Worm (Caenorhabditis elegans) whole organism, L2 larva: ENCODE data around the gene lgc-41.

Source experiments
- F13H6.1 ChIP-seq: sonication (generic microtip); optimal IDR thresholded peaks from 2 replicates; lab custom pipeline; 2016; ENCODE audit warnings: missing genetic modification characterization, missing compliant biosample characterization
- R02D3.7 ChIP-seq: fragments of 150-350 bp; optimal IDR thresholded peaks from 2 replicates; lab custom pipeline; 2014; ENCODE audit warnings: missing biosample characterization, missing genetic modification characterization
- Y55F3AM.14 ChIP-seq: fragments of 200-800 bp; sonication (Bioruptor generic); optimal IDR thresholded peaks from 2 replicates; lab custom pipeline; 2018; ENCODE audit warnings: mild to moderate bottlenecking, missing genetic modification characterization, missing compliant biosample characterization
- ZK546.5 ChIP-seq: sonication (generic microtip); optimal IDR thresholded peaks from 2 replicates; lab custom pipeline; 2017; ENCODE audit warnings: missing biosample characterization, missing genetic modification characterization
- ama-1 ChIP-seq: fragments of 150-350 bp; optimal IDR thresholded peaks from 2 replicates; lab custom pipeline; 2018; ENCODE audit warnings: inconsistent platforms
- blmp-1 ChIP-seq: sonication (generic microtip); optimal IDR thresholded peaks from 2 replicates; lab custom pipeline; 2017; ENCODE audit warnings: missing genetic modification characterization, mild to moderate bottlenecking, missing compliant biosample characterization, antibody characterized with exemption, moderate library complexity; ENCODE audit not compliant: insufficient read depth
- ceh-16 ChIP-seq: fragments of 150-350 bp; optimal IDR thresholded peaks from 2 replicates; lab custom pipeline; 2014; ENCODE audit warnings: missing biosample characterization, missing genetic modification characterization
- crh-2 ChIP-seq: sonication (generic microtip); optimal IDR thresholded peaks from 2 replicates; lab custom pipeline; 2017; ENCODE audit warnings: missing biosample characterization, missing genetic modification characterization
- dmd-4 ChIP-seq: sonication (generic microtip); optimal IDR thresholded peaks from 2 replicates; lab custom pipeline; 2017; ENCODE audit warnings: missing biosample characterization, missing genetic modification characterization
- egl-27 ChIP-seq: sonication (generic microtip); optimal IDR thresholded peaks from 3 replicates; lab custom pipeline; 2017; ENCODE audit warnings: missing biosample characterization, missing genetic modification reagents, missing genetic modification characterization
- elt-1 ChIP-seq: fragments of 150-350 bp; optimal IDR thresholded peaks from 2 replicates; lab custom pipeline; 2014; ENCODE audit warnings: missing biosample characterization, missing genetic modification characterization
- elt-3 ChIP-seq: sonication (generic microtip); optimal IDR thresholded peaks from 2 replicates; lab custom pipeline; 2017; ENCODE audit warnings: missing biosample characterization, missing genetic modification characterization
- fos-1 ChIP-seq: fragments of 150-350 bp; optimal IDR thresholded peaks from 2 replicates; lab custom pipeline; 2014; ENCODE audit warnings: missing biosample characterization, missing genetic modification characterization
- lin-11 ChIP-seq: fragments of 150-350 bp; sonication (generic microtip); optimal IDR thresholded peaks from 2 replicates; lab custom pipeline; 2014; ENCODE audit warnings: missing biosample characterization, missing genetic modification characterization, inconsistent platforms, mixed read lengths
- lin-13 ChIP-seq: fragments of 150-350 bp; optimal IDR thresholded peaks from 2 replicates; lab custom pipeline; 2014; ENCODE audit warnings: missing biosample characterization, missing genetic modification reagents, missing genetic modification characterization
- lin-39 ChIP-seq: fragments of 150-350 bp; optimal IDR thresholded peaks from 2 replicates; lab custom pipeline; 2014; ENCODE audit warnings: missing biosample characterization, missing genetic modification reagents, missing genetic modification characterization
- lsy-2 ChIP-seq, 2 experiments: fragments of 150-350 bp in 1 of 2; sonication (generic microtip) in 1 of 2; optimal IDR thresholded peaks; 2 replicates each; lab custom pipeline; 2014 to 2017; ENCODE audit warnings: missing biosample characterization in 2 of 2, missing genetic modification characterization in 2 of 2
- mab-5 ChIP-seq: fragments of 150-350 bp; optimal IDR thresholded peaks from 2 replicates; lab custom pipeline; 2014; ENCODE audit warnings: missing biosample characterization, missing genetic modification characterization
- mbf-1 ChIP-seq: sonication (generic microtip); optimal IDR thresholded peaks from 2 replicates; lab custom pipeline; 2017; ENCODE audit warnings: missing biosample characterization, missing genetic modification characterization
- mdl-1 ChIP-seq, 2 experiments: fragments of 150-350 bp in 1 of 2; sonication (generic microtip) in 1 of 2; optimal IDR thresholded peaks; 2 replicates each; lab custom pipeline; 2017; ENCODE audit warnings: missing biosample characterization in 2 of 2, missing genetic modification characterization in 2 of 2
- nhr-11 ChIP-seq: fragments of 150-350 bp; optimal IDR thresholded peaks from 2 replicates; lab custom pipeline; 2014; ENCODE audit warnings: missing biosample characterization, missing genetic modification characterization
- nhr-21 ChIP-seq: fragments of 150-350 bp; optimal IDR thresholded peaks from 2 replicates; lab custom pipeline; 2014; ENCODE audit warnings: missing biosample characterization, missing genetic modification characterization
- nhr-237 ChIP-seq: fragments of 150-350 bp; optimal IDR thresholded peaks from 2 replicates; lab custom pipeline; 2014; ENCODE audit warnings: missing biosample characterization, missing genetic modification characterization
- nhr-25 ChIP-seq: fragments of 150-350 bp; sonication (generic microtip); optimal IDR thresholded peaks from 3 replicates; lab custom pipeline; 2014; ENCODE audit warnings: missing biosample characterization, missing genetic modification characterization
- nhr-6 ChIP-seq: fragments of 150-350 bp; optimal IDR thresholded peaks from 2 replicates; lab custom pipeline; 2014; ENCODE audit warnings: missing biosample characterization, missing genetic modification characterization
- nhr-77 ChIP-seq: fragments of 150-350 bp; optimal IDR thresholded peaks from 2 replicates; lab custom pipeline; 2014; ENCODE audit warnings: missing biosample characterization, missing genetic modification characterization
- peb-1 ChIP-seq: fragments of 150-350 bp; optimal IDR thresholded peaks from 2 replicates; lab custom pipeline; 2014; ENCODE audit warnings: missing biosample characterization, missing genetic modification characterization
- sem-4 ChIP-seq: fragments of 150-350 bp; optimal IDR thresholded peaks from 2 replicates; lab custom pipeline; 2014; ENCODE audit warnings: missing biosample characterization, missing genetic modification reagents, missing genetic modification characterization
- sma-3 ChIP-seq: sonication (generic microtip); optimal IDR thresholded peaks from 2 replicates; lab custom pipeline; 2016; ENCODE audit warnings: missing genetic modification reagents, missing genetic modification characterization, missing compliant biosample characterization
- sma-9 ChIP-seq, 2 experiments: fragments of 150-350 bp in 1 of 2; sonication (generic microtip) in 1 of 2; optimal IDR thresholded peaks; 2 replicates each; lab custom pipeline; 2014 to 2016; ENCODE audit warnings: missing genetic modification characterization in 2 of 2, mild to moderate bottlenecking in 1 of 2, missing biosample characterization in 1 of 2, missing compliant biosample characterization in 1 of 2, missing genetic modification reagents in 1 of 2, moderate library complexity in 1 of 2
- unc-39 ChIP-seq: fragments of 150-350 bp; optimal IDR thresholded peaks from 2 replicates; lab custom pipeline; 2014; ENCODE audit warnings: missing biosample characterization, missing genetic modification characterization
- unc-55 ChIP-seq: fragments of 150-350 bp; sonication (generic microtip); optimal IDR thresholded peaks from 3 replicates; lab custom pipeline; 2014; ENCODE audit warnings: missing biosample characterization, missing genetic modification reagents, missing genetic modification characterization
- unc-62 ChIP-seq: fragments of 150-350 bp; optimal IDR thresholded peaks from 2 replicates; lab custom pipeline; 2014; ENCODE audit warnings: missing biosample characterization, missing genetic modification reagents, missing genetic modification characterization
- zag-1 ChIP-seq: fragments of 150-350 bp; optimal IDR thresholded peaks from 2 replicates; lab custom pipeline; 2014; ENCODE audit warnings: missing biosample characterization, missing genetic modification characterization
- ztf-11 ChIP-seq: sonication (generic microtip); optimal IDR thresholded peaks from 2 replicates; lab custom pipeline; 2017; ENCODE audit warnings: missing biosample characterization, missing genetic modification characterization
- ztf-4 ChIP-seq: fragments of 150-350 bp; optimal IDR thresholded peaks from 2 replicates; lab custom pipeline; 2014; ENCODE audit warnings: missing biosample characterization, missing genetic modification characterization

lgc-41 gene

ce11 chrX:10499590-10499989 lies 45.5 kb downstream of the lgc-41 start, which contains the start of gene vab-3:
Gene vab-3 (plus strand): TSS chrX:10499890.
- no peak for TF ChIP-seq unc-55 (GFP tag; lab: Kevin White, UChicago)
- no peak for TF ChIP-seq sem-4
- no peak for TF ChIP-seq lsy-2 (tag; optimal IDR thresholded peaks at IDR 0.05; lab: Kevin White, UChicago)
- TF ChIP-seq blmp-1 (tag; lab: Kevin White, UChicago), result no peak
- no peak for TF ChIP-seq nhr-237 (tag; lab: Kevin White, UChicago)
- no peak for TF ChIP-seq mbf-1 (tag; lab: Kevin White, UChicago)
- TF ChIP-seq ceh-16, result no peak
- no peak for TF ChIP-seq mdl-1 (tag; optimal IDR thresholded peaks at IDR 0.05; lab: Kevin White, UChicago)
- TF ChIP-seq nhr-77 (tag; lab: Kevin White, UChicago), result no peak
- no peak for TF ChIP-seq unc-39 (tag; lab: Kevin White, UChicago)
- no peak for TF ChIP-seq crh-2
- TF ChIP-seq unc-62 (GFP tag; lab: Kevin White, UChicago), result no peak
- no peak for TF ChIP-seq lin-13 (GFP tag; lab: Kevin White, UChicago)
- no peak for TF ChIP-seq dmd-4 (tag; lab: Kevin White, UChicago)
- TF ChIP-seq mab-5 (tag; lab: Kevin White, UChicago), result no peak
- no peak for TF ChIP-seq F13H6.1 (tag; lab: Kevin White, UChicago)
- no peak for TF ChIP-seq ztf-11 (tag; lab: Kevin White, UChicago)
- no peak for TF ChIP-seq egl-27
- no peak for TF ChIP-seq zag-1 (tag; lab: Kevin White, UChicago)

ce11 chrX:10503393-10503792 lies 49.3 kb downstream of the lgc-41 start:
- TF ChIP-seq ama-1 (lab: Kevin White, UChicago) (no peak), nhr-25 (tag; lab: Kevin White, UChicago) (no peak), ceh-16 (no peak), sma-9 (GFP tag; optimal IDR thresholded peaks at IDR 0.05; lab: Kevin White, UChicago) (no peak), sma-9 (tag; optimal IDR thresholded peaks at IDR 0.05; lab: Kevin White, UChicago) (no peak), lsy-2 (tag; optimal IDR thresholded peaks at IDR 0.05; lab: Kevin White, UChicago) (no peak), peb-1 (tag; lab: Kevin White, UChicago) (no peak), elt-3 (tag; lab: Kevin White, UChicago) (no peak), Y55F3AM.14 (no peak), ztf-4 (no peak), ZK546.5 (no peak), egl-27 (no peak)

- TF ChIP-seq lsy-2 (tag; optimal IDR thresholded peaks at IDR 0.05; lab: Kevin White, UChicago) (peak in 1 of 2 experiments; percentile 42), nhr-21 (tag; lab: Kevin White, UChicago) (no peak)
These were observed 51.1 kb downstream of the lgc-41 start for ce11 chrX:10505193-10505592.

ce11 chrX:10507971-10508370 lies 53.9 kb downstream of the lgc-41 start:
- TF ChIP-seq sem-4, result no peak
- no peak for TF ChIP-seq Y55F3AM.14
- TF ChIP-seq sma-9 (GFP tag; optimal IDR thresholded peaks at IDR 0.05; lab: Kevin White, UChicago), result no peak
- TF ChIP-seq sma-9 (tag; optimal IDR thresholded peaks at IDR 0.05; lab: Kevin White, UChicago), result no peak
- no peak for TF ChIP-seq F13H6.1 (tag; lab: Kevin White, UChicago)
- TF ChIP-seq unc-55 (GFP tag; lab: Kevin White, UChicago), result no peak
- TF ChIP-seq ztf-11 (tag; lab: Kevin White, UChicago), result no peak
- TF ChIP-seq lsy-2 (tag; optimal IDR thresholded peaks at IDR 0.05; lab: Kevin White, UChicago), result no peak
- TF ChIP-seq ztf-4, result no peak
- TF ChIP-seq elt-1 (tag; lab: Kevin White, UChicago), result no peak
- no peak for TF ChIP-seq R02D3.7
- TF ChIP-seq lin-39, result no peak
- TF ChIP-seq nhr-6 (tag; lab: Kevin White, UChicago), result no peak
- TF ChIP-seq lin-11 (tag; lab: Kevin White, UChicago), result no peak
- TF ChIP-seq nhr-11 (tag; lab: Kevin White, UChicago), result no peak
- no peak for TF ChIP-seq elt-3 (tag; lab: Kevin White, UChicago)
- TF ChIP-seq fos-1, result no peak
- TF ChIP-seq sma-3, result no peak
